Fruit fly (Drosophila melanogaster) whole organism: Measurements from ENCODE around the gene CG3071.

ENCODE experiments used
- CG8478 ChIP-seq: fragments of >200 bp; optimal IDR thresholded peaks from 2 replicates; lab custom pipeline; 2018; ENCODE audit warnings: inconsistent platforms
- Dll ChIP-seq: fragments of >200 bp; optimal IDR thresholded peaks from 2 replicates; lab custom pipeline; 2017
- EcR ChIP-seq, 2 experiments: fragments of >200 bp; optimal IDR thresholded peaks; 2 replicates each; lab custom pipeline; 2017; ENCODE audit warnings: missing biosample characterization in 2 of 2, missing genetic modification characterization in 2 of 2, missing genetic modification reagents in 2 of 2
- pan ChIP-seq: fragments of >200 bp; optimal IDR thresholded peaks from 2 replicates; lab custom pipeline; 2017
- psq ChIP-seq: fragments of >200 bp; optimal IDR thresholded peaks from 2 replicates; lab custom pipeline; 2017
- usp ChIP-seq: fragments of >200 bp; optimal IDR thresholded peaks from 2 replicates; lab custom pipeline; 2017; ENCODE audit warnings: missing biosample characterization, missing genetic modification characterization, mixed read lengths

Gene CG3071

dm6 chrX:2305842-2306300, 43.2 kb downstream of the CG3071 start:
- no peak for TF ChIP-seq EcR (GFP tag; optimal IDR thresholded peaks at IDR 0.05; lab: Kevin White, UChicago)
- peak; percentile 54 for TF ChIP-seq Dll
- no peak for TF ChIP-seq psq (lab: Kevin White, UChicago)

dm6 chrX:2306307-2306706, 43.7 kb downstream of the CG3071 start:
- peak; percentile 24 for TF ChIP-seq Dll
- TF ChIP-seq CG8478 (lab: Kevin White, UChicago) = no peak

DNA sequence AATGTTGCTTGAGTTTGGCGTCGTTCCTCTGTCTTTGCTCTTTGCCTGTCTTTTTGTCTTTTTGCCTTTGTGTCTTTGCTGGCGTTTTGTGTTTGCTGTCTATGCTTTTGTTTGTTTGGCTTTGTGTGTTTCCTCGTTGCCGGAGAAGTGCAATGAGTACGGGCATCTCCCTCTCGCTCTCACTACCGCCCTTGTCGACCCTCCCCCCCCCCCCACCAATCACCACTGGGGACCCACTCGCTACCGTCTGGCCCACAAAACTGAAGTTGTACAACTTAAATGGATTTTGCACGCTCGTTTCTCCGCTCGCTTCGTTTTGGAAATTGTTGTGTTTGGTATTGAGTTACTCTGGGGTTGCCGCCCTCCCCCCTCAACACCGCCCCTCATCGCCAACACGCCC, 44.1 kb downstream of the CG3071 start:
- TF ChIP-seq Dll (no peak), CG8478 (lab: Kevin White, UChicago) (no peak), usp (GFP tag; lab: Kevin White, UChicago) (no peak), psq (lab: Kevin White, UChicago) (no peak), EcR (GFP tag; optimal IDR thresholded peaks at IDR 0.05; lab: Kevin White, UChicago) (no peak), pan (no peak)

DNA sequence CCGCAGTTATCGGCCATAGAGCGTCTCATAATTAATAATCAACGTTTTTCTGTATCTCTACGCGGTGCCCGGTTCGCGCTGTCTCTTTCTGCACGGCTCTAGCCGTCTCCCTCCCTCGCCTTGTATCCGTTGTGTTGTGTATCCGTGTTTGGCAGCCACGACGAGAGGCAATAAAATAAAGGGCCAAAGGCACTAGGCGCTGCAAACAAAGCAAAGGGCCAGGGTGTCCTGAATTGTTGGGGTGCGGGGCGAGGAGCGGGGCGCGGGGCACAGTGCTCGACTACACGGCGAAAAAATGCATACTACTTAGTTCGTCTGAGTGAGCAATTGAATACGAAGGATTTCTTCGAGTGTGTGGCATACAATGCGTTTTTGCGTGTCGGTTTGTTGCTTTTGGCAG, 44.9 kb downstream of the CG3071 start:
- no peak for TF ChIP-seq pan
- no peak for TF ChIP-seq usp (GFP tag; lab: Kevin White, UChicago)
- TF ChIP-seq EcR (GFP tag; optimal IDR thresholded peaks at IDR 0.05; lab: Kevin White, UChicago) = no peak
- TF ChIP-seq Dll = no peak
- TF ChIP-seq CG8478 (lab: Kevin White, UChicago) = no peak

- TF ChIP-seq EcR (GFP tag; optimal IDR thresholded peaks at IDR 0.05; lab: Kevin White, UChicago) = no peak
- TF ChIP-seq CG8478 (lab: Kevin White, UChicago) = no peak
- TF ChIP-seq Dll = no peak
These were observed 45.8 kb downstream of the CG3071 start for dm6 chrX:2308403-2308965.
